Worm (Caenorhabditis elegans) whole organism, L3 larva: ENCODE results near the gene twk-33.

Source experiments
- R02D3.7 ChIP-seq: fragments of 150-350 bp; optimal IDR thresholded peaks from 2 replicates; lab custom pipeline; 2014; ENCODE audit warnings: missing biosample characterization, missing genetic modification characterization
- ama-1 ChIP-seq: fragments of 150-350 bp; optimal IDR thresholded peaks from 2 replicates; lab custom pipeline; 2018
- ceh-28 ChIP-seq: fragments of 150-350 bp; optimal IDR thresholded peaks from 2 replicates; lab custom pipeline; 2014; ENCODE audit warnings: missing biosample characterization, missing genetic modification reagents, missing genetic modification characterization
- ceh-82 ChIP-seq: fragments of 150-350 bp; optimal IDR thresholded peaks from 2 replicates; lab custom pipeline; 2014; ENCODE audit warnings: missing biosample characterization, missing genetic modification characterization
- daf-12 ChIP-seq: fragments of 150-350 bp; optimal IDR thresholded peaks from 2 replicates; lab custom pipeline; 2014; ENCODE audit warnings: missing biosample characterization, missing genetic modification reagents, missing genetic modification characterization
- egl-27 ChIP-seq: sonication (generic microtip); optimal IDR thresholded peaks from 4 replicates; lab custom pipeline; 2017; ENCODE audit warnings: missing biosample characterization, missing genetic modification reagents, missing genetic modification characterization
- elt-2 ChIP-seq: sonication (generic microtip); optimal IDR thresholded peaks from 2 replicates; lab custom pipeline; 2016; ENCODE audit warnings: missing genetic modification reagents, mild to moderate bottlenecking, missing genetic modification characterization, missing compliant biosample characterization
- elt-3 ChIP-seq, 3 experiments: fragments of 150-350 bp in 1 of 3; sonication (generic microtip) in 2 of 3; optimal IDR thresholded peaks; 2 replicates in 2 of 3; 4 replicates in 1 of 3; lab custom pipeline; 2014 to 2017; ENCODE audit warnings: missing biosample characterization in 3 of 3, missing genetic modification characterization in 3 of 3
- eor-1 ChIP-seq, 2 experiments: fragments of 150-350 bp; optimal IDR thresholded peaks; 2 replicates each; lab custom pipeline; 2014 to 2018; ENCODE audit warnings: missing biosample characterization in 2 of 2, missing genetic modification characterization in 2 of 2
- fkh-10 ChIP-seq: sonication (generic microtip); optimal IDR thresholded peaks from 2 replicates; lab custom pipeline; 2017; ENCODE audit warnings: missing biosample characterization, missing genetic modification reagents, missing genetic modification characterization
- fos-1 ChIP-seq: fragments of 150-350 bp; optimal IDR thresholded peaks from 2 replicates; lab custom pipeline; 2014; ENCODE audit warnings: missing biosample characterization, missing genetic modification characterization
- lin-15B ChIP-seq: fragments of 150-350 bp; optimal IDR thresholded peaks from 2 replicates; lab custom pipeline; 2014; ENCODE audit warnings: missing biosample characterization, missing genetic modification characterization
- lin-39 ChIP-seq: fragments of 150-350 bp; optimal IDR thresholded peaks from 2 replicates; lab custom pipeline; 2018; ENCODE audit warnings: missing biosample characterization, missing genetic modification reagents, missing genetic modification characterization
- lsy-12 ChIP-seq: sonication (generic microtip); optimal IDR thresholded peaks from 2 replicates; lab custom pipeline; 2016; ENCODE audit warnings: mild to moderate bottlenecking, missing genetic modification characterization, missing compliant biosample characterization
- nfya-1 ChIP-seq: sonication (generic microtip); optimal IDR thresholded peaks from 2 replicates; lab custom pipeline; 2017; ENCODE audit warnings: missing genetic modification characterization, mild to moderate bottlenecking, missing compliant biosample characterization, antibody characterized with exemption, moderate library complexity; ENCODE audit not compliant: insufficient read depth
- nhr-23 ChIP-seq: fragments of 150-350 bp; optimal IDR thresholded peaks from 2 replicates; lab custom pipeline; 2014; ENCODE audit warnings: missing biosample characterization, missing genetic modification reagents, missing genetic modification characterization
- nhr-237 ChIP-seq: fragments of 150-350 bp; optimal IDR thresholded peaks from 2 replicates; lab custom pipeline; 2014; ENCODE audit warnings: missing biosample characterization, missing genetic modification characterization
- nhr-25 ChIP-seq: sonication (generic microtip); optimal IDR thresholded peaks from 2 replicates; lab custom pipeline; 2017; ENCODE audit warnings: missing biosample characterization, missing genetic modification characterization
- nhr-43 ChIP-seq: sonication (generic microtip); optimal IDR thresholded peaks from 2 replicates; lab custom pipeline; 2016; ENCODE audit warnings: mild to moderate bottlenecking, missing genetic modification characterization, missing compliant biosample characterization; ENCODE audit not compliant: poor library complexity, severe bottlenecking
- nhr-76 ChIP-seq: fragments of 150-350 bp; sonication (generic microtip); optimal IDR thresholded peaks from 5 replicates; lab custom pipeline; 2014; ENCODE audit warnings: missing biosample characterization, missing genetic modification characterization
- nhr-77 ChIP-seq: fragments of 150-350 bp; optimal IDR thresholded peaks from 2 replicates; lab custom pipeline; 2014; ENCODE audit warnings: missing biosample characterization, missing genetic modification characterization
- pha-4 ChIP-seq: fragments of 150-350 bp; optimal IDR thresholded peaks from 2 replicates; lab custom pipeline; 2014; ENCODE audit warnings: missing biosample characterization, missing genetic modification reagents, missing genetic modification characterization
- pqm-1 ChIP-seq: fragments of 150-350 bp; optimal IDR thresholded peaks from 2 replicates; lab custom pipeline; 2017; ENCODE audit warnings: missing biosample characterization, missing genetic modification characterization, inconsistent platforms
- sea-2 ChIP-seq: fragments of 150-350 bp; sonication (generic microtip); optimal IDR thresholded peaks from 4 replicates; lab custom pipeline; 2014; ENCODE audit warnings: missing biosample characterization, missing genetic modification reagents, missing genetic modification characterization
- skn-1 ChIP-seq: fragments of 150-350 bp; optimal IDR thresholded peaks from 2 replicates; lab custom pipeline; 2014; ENCODE audit warnings: missing biosample characterization, missing genetic modification characterization
- unc-62 ChIP-seq: fragments of 150-350 bp; sonication (generic microtip); optimal IDR thresholded peaks from 4 replicates; lab custom pipeline; 2014; ENCODE audit warnings: missing biosample characterization, missing genetic modification reagents, missing genetic modification characterization
- zag-1 ChIP-seq: fragments of 150-350 bp; optimal IDR thresholded peaks from 2 replicates; lab custom pipeline; 2014; ENCODE audit warnings: missing biosample characterization, missing genetic modification characterization
- ztf-11 ChIP-seq: fragments of 150-350 bp; optimal IDR thresholded peaks from 2 replicates; lab custom pipeline; 2014; ENCODE audit warnings: missing biosample characterization, missing genetic modification characterization
- ztf-4 ChIP-seq: fragments of 150-350 bp; optimal IDR thresholded peaks from 2 replicates; lab custom pipeline; 2014; ENCODE audit warnings: missing biosample characterization, missing genetic modification characterization

twk-33 gene

DNA sequence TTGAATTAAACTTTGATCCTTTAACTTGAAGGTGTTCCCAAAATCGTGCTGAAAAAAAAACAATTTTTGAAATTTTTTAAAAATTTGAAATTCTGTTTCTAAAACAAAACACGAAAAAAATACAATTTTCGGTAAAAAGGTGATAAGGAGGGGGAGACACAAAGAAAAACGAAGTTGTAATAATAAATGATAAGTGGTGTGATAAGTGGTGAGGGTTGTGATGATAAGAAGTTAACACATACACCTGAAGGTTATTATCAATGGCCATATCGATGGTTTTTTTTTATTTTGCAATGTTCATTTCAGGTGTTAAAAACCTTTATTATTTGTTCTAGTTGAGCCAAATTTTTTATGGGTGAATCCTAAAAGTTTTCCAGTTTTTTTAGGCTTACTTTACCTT lies at the start of gene twk-33:
twk-33 (minus strand) TSS at position 48 of the 400 bp plus-strand sequence.
- peak; percentile 97 for TF ChIP-seq elt-2 (tag; lab: Kevin White, UChicago)
- no peak for TF ChIP-seq ama-1 (lab: Kevin White, UChicago)
- TF ChIP-seq elt-3 (tag; optimal IDR thresholded peaks at IDR 0.05; lab: Kevin White, UChicago) = no peak
- peak; percentile 91 for TF ChIP-seq pqm-1 (tag; lab: Kevin White, UChicago)

DNA sequence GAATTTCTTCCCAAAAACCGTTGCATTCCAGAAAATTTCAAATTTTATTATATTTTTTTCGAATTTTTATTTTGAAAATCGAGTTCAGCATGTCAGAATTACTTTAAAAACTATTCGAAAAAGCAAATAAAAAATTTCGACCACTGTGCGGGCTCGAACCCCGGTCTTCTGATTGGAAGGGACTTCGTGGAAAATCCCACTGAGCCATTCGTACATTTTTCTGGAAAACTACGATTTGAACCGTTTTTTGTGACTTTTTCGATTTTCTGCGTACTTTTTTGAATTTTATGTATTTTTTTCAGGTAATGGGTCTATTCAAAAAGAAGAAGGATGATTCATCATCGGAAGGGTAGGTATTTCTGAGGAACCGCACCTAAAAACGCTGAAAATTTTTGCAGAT lies 41.4 kb upstream of the twk-33 start, which contains the start of gene pgp-9:
pgp-9 (plus strand) TSS at position 301 of the 400 bp plus-strand sequence.
- TF ChIP-seq ztf-11 (tag; lab: Kevin White, UChicago) (no peak), zag-1 (tag; lab: Kevin White, UChicago) (no peak), nhr-76 (tag; lab: Kevin White, UChicago) (no peak), skn-1 (tag; lab: Kevin White, UChicago) (no peak)

DNA sequence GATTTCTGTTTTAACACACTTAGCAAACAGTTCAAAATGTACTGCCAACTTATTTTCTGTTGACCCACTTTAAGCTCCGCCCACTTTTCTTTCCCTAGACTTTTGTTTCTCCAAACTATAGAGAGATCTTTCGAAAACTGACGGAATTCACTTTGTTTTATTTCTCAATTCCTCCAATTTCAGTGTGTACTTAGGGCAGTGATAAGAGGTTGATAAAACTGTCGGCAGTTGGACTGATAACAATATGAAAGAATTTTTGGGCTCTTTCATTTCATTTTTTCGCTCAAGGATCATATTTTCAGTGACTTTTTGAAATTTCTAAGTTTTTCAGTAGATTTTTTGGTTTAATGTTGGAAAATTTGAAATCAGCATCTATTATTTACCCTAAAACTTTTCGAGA lies 40.8 kb upstream of the twk-33 start:
- TF ChIP-seq nhr-43 (tag; lab: Kevin White, UChicago) (no peak), pqm-1 (tag; lab: Kevin White, UChicago) (peak; percentile 78), nhr-237 (tag; lab: Kevin White, UChicago) (no peak), elt-2 (tag; lab: Kevin White, UChicago) (peak; percentile 82), pha-4 (tag; lab: Kevin White, UChicago) (peak; percentile 31), nhr-25 (tag; lab: Kevin White, UChicago) (no peak), nfya-1 (tag; lab: Kevin White, UChicago) (no peak)

DNA sequence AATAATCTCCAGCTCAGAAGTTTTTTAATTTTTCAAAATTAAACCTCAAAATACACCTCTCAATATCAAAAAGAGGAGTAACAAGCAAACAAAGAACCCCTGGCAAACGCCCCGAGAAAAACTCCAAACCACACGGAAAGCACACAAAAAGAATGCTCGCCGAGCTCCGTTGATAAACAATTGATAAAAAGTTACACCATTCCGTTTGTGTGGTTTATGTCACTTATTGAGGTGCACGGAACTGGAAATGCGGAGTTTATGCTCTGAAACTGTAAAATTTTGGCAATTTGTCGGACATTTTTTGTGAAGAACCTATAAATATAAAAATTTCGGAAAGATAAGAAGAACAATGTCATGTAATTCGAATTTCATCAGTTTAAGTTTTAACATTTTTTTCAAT lies 38.2 kb upstream of the twk-33 start:
- TF ChIP-seq ztf-4 (tag; lab: Kevin White, UChicago) (no peak), elt-2 (tag; lab: Kevin White, UChicago) (peak; percentile 90), lsy-12 (tag; lab: Kevin White, UChicago) (no peak), lin-15B (tag; lab: Kevin White, UChicago) (no peak), eor-1 (tag; optimal IDR thresholded peaks at IDR 0.05; lab: Kevin White, UChicago) (no peak), pqm-1 (tag; lab: Kevin White, UChicago) (peak; percentile 67), ztf-11 (tag; lab: Kevin White, UChicago) (no peak), pha-4 (tag; lab: Kevin White, UChicago) (peak; percentile 46), fos-1 (no peak), egl-27 (tag; lab: Kevin White, UChicago) (no peak), ceh-28 (tag; lab: Kevin White, UChicago) (no peak)
- TF ChIP-seq, all 47 proteins: peak for 3

DNA sequence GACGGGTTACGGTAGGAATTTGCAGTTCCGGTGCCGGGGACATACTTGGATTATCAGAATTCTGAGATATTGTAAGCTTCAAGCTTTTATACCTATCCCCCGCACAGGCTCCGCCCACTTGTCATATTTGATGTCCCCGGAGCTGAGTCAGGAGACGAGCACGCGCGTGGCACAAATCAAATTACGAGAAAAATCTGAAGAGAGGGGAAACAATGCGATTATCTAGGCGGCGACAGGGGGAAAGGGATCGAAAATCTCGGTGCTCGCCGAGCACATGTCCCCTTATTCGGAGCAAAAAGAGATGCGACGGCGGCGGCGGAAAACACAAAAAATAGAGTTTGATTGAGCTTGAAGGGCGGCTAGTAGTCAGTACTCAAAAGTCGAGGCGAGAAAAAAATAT lies 35.0 kb upstream of the twk-33 start, which contains the start of gene R12G8.1:
R12G8.1 (minus strand) TSS at position 63 of the 400 bp plus-strand sequence.
- TF ChIP-seq pha-4 (tag; lab: Kevin White, UChicago) (no peak), fkh-10 (GFP tag; lab: Kevin White, UChicago) (peak; percentile 79)

DNA sequence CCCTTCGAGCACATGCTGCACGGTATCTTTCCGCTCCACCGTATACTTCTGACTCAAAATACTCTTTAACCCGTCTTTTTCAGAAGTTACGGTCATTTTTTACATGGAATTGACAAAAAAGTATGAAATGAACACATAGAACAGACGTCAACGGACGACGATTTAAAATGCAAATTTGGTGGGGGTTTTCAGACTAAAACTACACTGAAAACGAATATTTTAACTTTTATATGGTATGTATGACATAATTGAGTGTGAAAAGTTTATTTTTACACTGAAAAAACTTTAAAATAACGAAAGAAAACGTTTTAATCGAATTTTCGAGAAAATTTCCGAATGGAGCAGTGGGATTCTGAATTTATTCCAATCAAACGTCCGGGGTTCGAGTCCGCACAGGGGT lies 32.8 kb upstream of the twk-33 start, which contains the start of gene twk-36:
twk-36 (minus strand) TSS at position 101 of the 400 bp plus-strand sequence.
- no peak for TF ChIP-seq eor-1 (tag; optimal IDR thresholded peaks at IDR 0.05; lab: Kevin White, UChicago)
- no peak for TF ChIP-seq nhr-43 (tag; lab: Kevin White, UChicago)
- no peak for TF ChIP-seq sea-2 (GFP tag; lab: Kevin White, UChicago)
- no peak for TF ChIP-seq lin-39 (tag; lab: Kevin White, UChicago)
- TF ChIP-seq unc-62 (GFP tag; lab: Kevin White, UChicago) = no peak
- no peak for TF ChIP-seq nhr-23 (tag; lab: Kevin White, UChicago)
- no peak for TF ChIP-seq ceh-82 (tag; lab: Kevin White, UChicago)
- no peak for TF ChIP-seq R02D3.7
- no peak for TF ChIP-seq nhr-77 (tag; lab: Kevin White, UChicago)
- no peak for TF ChIP-seq daf-12 (tag; lab: Kevin White, UChicago)
